Fruit fly (Drosophila melanogaster) whole organism, embryonic: Measurements from ENCODE around the gene RhoGEF4.

ENCODE experiments used
- CG12071 ChIP-seq: fragments of 200-800 bp; sonication (Bioruptor generic); optimal IDR thresholded peaks from 3 replicates; lab custom pipeline; 2018; ENCODE audit warnings: missing biosample characterization, mild to moderate bottlenecking, missing genetic modification characterization
- CG15269 ChIP-seq: fragments of 200-800 bp; sonication (Bioruptor generic); optimal IDR thresholded peaks from 2 replicates; lab custom pipeline; 2018; ENCODE audit warnings: missing biosample characterization, mild to moderate bottlenecking, missing genetic modification characterization, moderate library complexity
- CG2202 ChIP-seq: fragments of 200-800 bp; sonication (Bioruptor generic); optimal IDR thresholded peaks from 2 replicates; lab custom pipeline; 2018; ENCODE audit warnings: missing biosample characterization, mild to moderate bottlenecking, missing genetic modification characterization
- CG3407 ChIP-seq: fragments of 200-800 bp; sonication (Bioruptor generic); optimal IDR thresholded peaks from 2 replicates; lab custom pipeline; 2018; ENCODE audit warnings: missing biosample characterization, mild to moderate bottlenecking, missing genetic modification characterization
- CG8944 ChIP-seq: fragments of 200-800 bp; sonication (Bioruptor generic); optimal IDR thresholded peaks from 3 replicates; lab custom pipeline; 2016; ENCODE audit warnings: missing biosample characterization, missing genetic modification characterization
- Doc3 ChIP-seq: fragments of 200-800 bp; sonication (Bioruptor generic); IDR thresholded peaks from 3 replicates; pipeline ENCODE4 v1.3.6; 2022; ENCODE audit warnings: missing biosample characterization, missing genetic modification characterization; ENCODE audit not compliant: partially characterized antibody
- Meics ChIP-seq: fragments of 200-800 bp; sonication (Bioruptor generic); optimal IDR thresholded peaks from 2 replicates; lab custom pipeline; 2017; ENCODE audit warnings: missing biosample characterization, mild to moderate bottlenecking, missing genetic modification characterization
- NfI ChIP-seq: fragments of 200-800 bp; sonication (Bioruptor generic); optimal IDR thresholded peaks from 3 replicates; lab custom pipeline; 2018; ENCODE audit warnings: missing biosample characterization, mild to moderate bottlenecking, missing genetic modification characterization, moderate library complexity
- lbe ChIP-seq: fragments of 200-800 bp; sonication (Bioruptor generic); optimal IDR thresholded peaks from 2 replicates; lab custom pipeline; 2016; ENCODE audit warnings: missing biosample characterization, mild to moderate bottlenecking, missing genetic modification characterization
- psq ChIP-seq: fragments of 200-800 bp; sonication (Bioruptor generic); optimal IDR thresholded peaks from 2 replicates; lab custom pipeline; 2017; ENCODE audit warnings: missing biosample characterization, missing genetic modification characterization
- zf30C ChIP-seq: fragments of 200-800 bp; sonication (Bioruptor generic); optimal IDR thresholded peaks from 3 replicates; lab custom pipeline; 2018; ENCODE audit warnings: missing biosample characterization, mild to moderate bottlenecking, missing genetic modification characterization

- TF ChIP-seq Doc3 (GFP tag; lab: Robert Waterston, UW) = no peak
- peak; percentile 56 for TF ChIP-seq Meics (GFP tag; lab: Kevin White, UChicago)
- no peak for TF ChIP-seq CG3407 (GFP tag; lab: Kevin White, UChicago)
- TF ChIP-seq CG2202 (tag; lab: Kevin White, UChicago) = no peak
- no peak for TF ChIP-seq zf30C (GFP tag; lab: Kevin White, UChicago)
- peak; percentile 76 for TF ChIP-seq CG12071
- TF ChIP-seq psq (GFP tag; lab: Kevin White, UChicago) = no peak
- peak; percentile 8 for TF ChIP-seq CG15269 (tag; lab: Kevin White, UChicago)
- no peak for TF ChIP-seq lbe (GFP tag; lab: Kevin White, UChicago)
- TF ChIP-seq CG8944 (GFP tag; lab: Kevin White, UChicago) = no peak
- no peak for TF ChIP-seq NfI
These were observed 37.9 kb upstream of the RhoGEF4 start for dm6 chr3L:7361095-7361522.
